ENCODE assay signal across 4 worm cellular contexts in genomic region chrIV:1408718-1409117, ce11.
A peak's percentile ranks its signal among the peaks of the same experiment; 100 is the strongest.
TF ChIP-seq lines count a peak whose summit lies in the region.

No protein-coding gene starts in this region.

TF ChIP-seq in whole organism, L1 larva, 84 proteins besides CTCF, POLR2A, EP300 and RAD21:
- TF ChIP-seq nhr-12 (tag; optimal IDR thresholded peaks at IDR 0.05; lab: Kevin White, UChicago) (no peak), nhr-85 (tag; lab: Kevin White, UChicago) (peak; percentile 41)

TF ChIP-seq in whole organism, L3 larva, 47 proteins besides CTCF, POLR2A, EP300 and RAD21:
- TF ChIP-seq egl-5 (tag; optimal IDR thresholded peaks at IDR 0.05; lab: Kevin White, UChicago) (no peak), ceh-28 (tag; optimal IDR thresholded peaks at IDR 0.05; lab: Kevin White, UChicago) (peak; percentile 93), R02D3.7 (tag; optimal IDR thresholded peaks at IDR 0.05; lab: Kevin White, UChicago) (no peak)

TF ChIP-seq in whole organism, L4 larva, 104 proteins besides CTCF, POLR2A, EP300 and RAD21:
- TF ChIP-seq vab-7 (GFP tag; IDR thresholded peaks at IDR 0.05; lab: Robert Waterston, UW), result no peak
- no peak for TF ChIP-seq F10B5.3 (tag; optimal IDR thresholded peaks at IDR 0.05; lab: Kevin White, UChicago)
- no peak for TF ChIP-seq Y105C5A.15 (GFP tag; IDR thresholded peaks at IDR 0.05; lab: Robert Waterston, UW)
- no peak for TF ChIP-seq nhr-41 (GFP tag; IDR thresholded peaks at IDR 0.05; lab: Robert Waterston, UW)
- TF ChIP-seq madf-9 (GFP tag; conservative IDR thresholded peaks at IDR 0.05; lab: Robert Waterston, UW), result no peak
- peak; percentile 93 for TF ChIP-seq ceh-28 (tag; optimal IDR thresholded peaks at IDR 0.05; lab: Kevin White, UChicago)
- TF ChIP-seq lin-38 (GFP tag; IDR thresholded peaks at IDR 0.05; lab: Robert Waterston, UW), result no peak
- no peak for TF ChIP-seq nhr-6 (tag; optimal IDR thresholded peaks at IDR 0.05; lab: Kevin White, UChicago)
- TF ChIP-seq nhr-48 (tag; optimal IDR thresholded peaks at IDR 0.05; lab: Kevin White, UChicago), result no peak
- TF ChIP-seq egl-27 (tag; optimal IDR thresholded peaks at IDR 0.05; lab: Kevin White, UChicago), result no peak
- TF ChIP-seq nhr-111 (GFP tag; optimal IDR thresholded peaks at IDR 0.05; lab: Kevin White, UChicago), result no peak
- TF ChIP-seq F44E2.7 (GFP tag; IDR thresholded peaks at IDR 0.05; lab: Robert Waterston, UW), result 0 out of 2 replicates have a peak, but pooled peaks have one; percentile 42
- TF ChIP-seq lin-39 (tag; optimal IDR thresholded peaks at IDR 0.05; lab: Kevin White, UChicago), result no peak
- TF ChIP-seq fkh-10 (GFP tag; optimal IDR thresholded peaks at IDR 0.05; lab: Kevin White, UChicago), result no peak
- TF ChIP-seq aha-1 (tag; lab: Kevin White, UChicago), result peak; percentile 61

TF ChIP-seq in whole organism, mixed stage, embryonic, 35 proteins besides CTCF, POLR2A, EP300 and RAD21:
- no peak for TF ChIP-seq drap-1 (GFP tag; optimal IDR thresholded peaks at IDR 0.05; lab: Kevin White, UChicago)
- peak; percentile 0 for TF ChIP-seq ces-1 (GFP tag; optimal IDR thresholded peaks at IDR 0.05; lab: Kevin White, UChicago)
- TF ChIP-seq ceh-43 (GFP tag; optimal IDR thresholded peaks at IDR 0.05; lab: Kevin White, UChicago), result no peak

Comparison
In these comparisons a context has a peak if more than half of its experiments do, and no peak if none do; other contexts are left out.
1. Of the 29 proteins assayed by ChIP-seq in both whole organism, L4 larva and whole organism, L1 larva: peak only in whole organism, L4 larva: aha-1; only in whole organism, L1 larva: none; in both: none; in neither: 28.